Worm (Caenorhabditis elegans): ENCODE data around the gene F19F10.11.

Gene F19F10.11

ce11 chrV:7543728-7544127, 43.8 kb downstream of the F19F10.11 start:
- TF ChIP-seq lin-39 (tag; optimal IDR thresholded peaks at IDR 0.05), result no peak
- TF ChIP-seq nhr-43 (tag; optimal IDR thresholded peaks at IDR 0.05; ENCODE audit: poor library complexity, severe bottlenecking), result peak; percentile 90
- no peak for TF ChIP-seq unc-62 (GFP tag; optimal IDR thresholded peaks at IDR 0.05)
- no peak for TF ChIP-seq ceh-28 (tag; optimal IDR thresholded peaks at IDR 0.05)
- TF ChIP-seq nhr-12 (tag; optimal IDR thresholded peaks at IDR 0.05), result no peak
- no peak for TF ChIP-seq lsy-12 (tag; optimal IDR thresholded peaks at IDR 0.05)
- TF ChIP-seq fkh-2 (tag; optimal IDR thresholded peaks at IDR 0.05), result no peak
- no peak for TF ChIP-seq mml-1 (tag; optimal IDR thresholded peaks at IDR 0.05)
- TF ChIP-seq lin-15B (tag; optimal IDR thresholded peaks at IDR 0.05), result no peak
- no peak for TF ChIP-seq ceh-9 (tag; optimal IDR thresholded peaks at IDR 0.05)
- peak; percentile 91 for TF ChIP-seq nhr-23 (tag; optimal IDR thresholded peaks at IDR 0.05)

DNA sequence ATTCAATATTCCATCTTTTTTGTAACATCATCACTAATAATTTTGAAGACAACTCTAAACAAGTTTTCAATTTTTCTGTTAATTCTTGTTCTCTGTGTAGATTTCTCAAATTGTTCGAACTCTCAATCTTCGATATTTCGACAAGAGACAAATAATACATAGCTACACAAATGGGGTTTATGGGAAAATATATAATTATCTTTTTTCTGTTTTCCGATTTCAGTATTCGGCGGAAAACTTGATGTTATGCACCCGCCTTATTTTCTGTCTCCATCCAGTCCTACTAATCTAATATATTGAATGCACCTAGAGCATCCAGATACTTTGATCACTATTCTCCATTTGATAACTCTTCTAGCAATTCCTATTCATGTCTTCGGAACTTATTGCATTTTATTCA, 48.5 kb downstream of the F19F10.11 start, which contains the start of gene srh-268:
srh-268 (plus strand) TSS at position 301 of the 400 bp plus-strand sequence.
- TF ChIP-seq fkh-2 (tag; optimal IDR thresholded peaks at IDR 0.05), result no peak
- no peak for TF ChIP-seq nfya-1 (tag; optimal IDR thresholded peaks at IDR 0.05; ENCODE audit: insufficient read depth)
- no peak for TF ChIP-seq sea-2 (GFP tag; optimal IDR thresholded peaks at IDR 0.05)
- no peak for TF ChIP-seq nhr-28 (tag; optimal IDR thresholded peaks at IDR 0.05)
- TF ChIP-seq lin-39 (tag; optimal IDR thresholded peaks at IDR 0.05), result no peak
- no peak for TF ChIP-seq lsy-12 (tag; optimal IDR thresholded peaks at IDR 0.05)
- no peak for TF ChIP-seq ZK546.5 (tag; optimal IDR thresholded peaks at IDR 0.05)
- no peak for TF ChIP-seq ztf-4 (tag; optimal IDR thresholded peaks at IDR 0.05)
- no peak for TF ChIP-seq unc-39 (tag; optimal IDR thresholded peaks at IDR 0.05)

ce11 chrV:7538018-7538417, 49.5 kb downstream of the F19F10.11 start, which contains the start of gene C54F6.12:
TSS of gene C54F6.12 (minus strand) at chrV:7538118.
- TF ChIP-seq ama-1 (optimal IDR thresholded peaks at IDR 0.05) (no peak), nhr-43 (tag; optimal IDR thresholded peaks at IDR 0.05; ENCODE audit: poor library complexity, severe bottlenecking) (no peak), egl-5 (tag; optimal IDR thresholded peaks at IDR 0.05) (no peak), elt-3 (tag; optimal IDR thresholded peaks at IDR 0.05) (no peak), nhr-23 (tag; optimal IDR thresholded peaks at IDR 0.05) (no peak), egl-27 (tag; optimal IDR thresholded peaks at IDR 0.05) (no peak), aly-2 (tag; optimal IDR thresholded peaks at IDR 0.05) (no peak), snpc-4 (tag; optimal IDR thresholded peaks at IDR 0.05) (no peak), nhr-77 (tag; optimal IDR thresholded peaks at IDR 0.05) (no peak), lin-15B (tag; optimal IDR thresholded peaks at IDR 0.05) (no peak), nhr-28 (tag; optimal IDR thresholded peaks at IDR 0.05) (no peak), daf-12 (tag; optimal IDR thresholded peaks at IDR 0.05) (no peak), unc-62 (GFP tag; optimal IDR thresholded peaks at IDR 0.05) (no peak), pha-4 (tag; optimal IDR thresholded peaks at IDR 0.05) (no peak), mml-1 (tag; optimal IDR thresholded peaks at IDR 0.05) (no peak), nhr-25 (tag; optimal IDR thresholded peaks at IDR 0.05) (no peak), lin-39 (tag; optimal IDR thresholded peaks at IDR 0.05) (no peak)

DNA sequence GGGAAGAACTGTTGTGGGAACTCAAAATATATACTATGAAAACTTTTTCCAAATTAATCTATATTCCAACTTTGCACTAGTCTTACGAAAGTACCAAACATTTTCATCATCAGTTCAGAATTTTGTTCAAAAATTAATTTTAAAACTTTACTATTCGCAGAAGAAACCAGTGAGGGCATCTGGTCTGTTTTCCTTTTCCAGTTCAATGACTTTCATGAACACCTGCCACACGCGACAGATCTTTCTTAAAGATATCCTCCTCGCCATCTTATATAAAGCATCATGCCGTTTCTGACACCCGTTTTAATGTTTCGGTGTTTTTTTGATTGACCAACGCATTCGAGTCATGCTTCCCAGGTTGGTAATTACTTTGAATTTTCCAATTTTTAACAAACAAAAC, 54.6 kb downstream of the F19F10.11 start, which contains the start of gene C54F6.3:
C54F6.3 (plus strand) TSS at position 301 of the 400 bp plus-strand sequence.
- no peak for TF ChIP-seq unc-39 (tag; optimal IDR thresholded peaks at IDR 0.05)
- no peak for TF ChIP-seq elt-1 (tag; optimal IDR thresholded peaks at IDR 0.05)
- no peak for TF ChIP-seq fkh-2 (tag; optimal IDR thresholded peaks at IDR 0.05)
- no peak for TF ChIP-seq ztf-11 (tag; optimal IDR thresholded peaks at IDR 0.05)
- TF ChIP-seq nhr-23 (tag; optimal IDR thresholded peaks at IDR 0.05), result no peak
- no peak for TF ChIP-seq snpc-4 (tag; optimal IDR thresholded peaks at IDR 0.05)
- no peak for TF ChIP-seq fkh-10 (GFP tag; optimal IDR thresholded peaks at IDR 0.05)
- no peak for TF ChIP-seq elt-2 (tag; optimal IDR thresholded peaks at IDR 0.05)
- TF ChIP-seq ceh-9 (tag; optimal IDR thresholded peaks at IDR 0.05), result no peak
- TF ChIP-seq lin-39 (tag; optimal IDR thresholded peaks at IDR 0.05), result no peak
- TF ChIP-seq aly-2 (tag; optimal IDR thresholded peaks at IDR 0.05), result no peak
- TF ChIP-seq elt-3 (tag; optimal IDR thresholded peaks at IDR 0.05), result no peak
- no peak for TF ChIP-seq pqm-1 (tag; optimal IDR thresholded peaks at IDR 0.05)
- TF ChIP-seq egl-27 (tag; optimal IDR thresholded peaks at IDR 0.05), result no peak
- TF ChIP-seq nhr-25 (tag; optimal IDR thresholded peaks at IDR 0.05), result no peak
- no peak for TF ChIP-seq nhr-12 (tag; optimal IDR thresholded peaks at IDR 0.05)
- no peak for TF ChIP-seq fos-1 (tag; optimal IDR thresholded peaks at IDR 0.05)
- no peak for TF ChIP-seq nhr-76 (tag; optimal IDR thresholded peaks at IDR 0.05)
- TF ChIP-seq sea-2 (GFP tag; optimal IDR thresholded peaks at IDR 0.05), result no peak
